Worm (Caenorhabditis elegans): ENCODE results near the gene Y38H8A.1.

- TF ChIP-seq B0310.2 (tag; optimal IDR thresholded peaks at IDR 0.05) (no peak), pes-1 (GFP tag; IDR thresholded peaks at IDR 0.05) (no peak), ama-1 (optimal IDR thresholded peaks at IDR 0.05) (no peak), sea-1 (GFP tag; conservative IDR thresholded peaks at IDR 0.05) (no peak), hmbx-1 (tag; optimal IDR thresholded peaks at IDR 0.05) (no peak)
Observed at ce11 chrIV:13453509-13453908, 29.1 kb upstream of the Y38H8A.1 start.

All from whole organism, early embryonic.